Fruit fly (Drosophila melanogaster): ENCODE data around the gene CG2938.

The CG2938 gene

DNA sequence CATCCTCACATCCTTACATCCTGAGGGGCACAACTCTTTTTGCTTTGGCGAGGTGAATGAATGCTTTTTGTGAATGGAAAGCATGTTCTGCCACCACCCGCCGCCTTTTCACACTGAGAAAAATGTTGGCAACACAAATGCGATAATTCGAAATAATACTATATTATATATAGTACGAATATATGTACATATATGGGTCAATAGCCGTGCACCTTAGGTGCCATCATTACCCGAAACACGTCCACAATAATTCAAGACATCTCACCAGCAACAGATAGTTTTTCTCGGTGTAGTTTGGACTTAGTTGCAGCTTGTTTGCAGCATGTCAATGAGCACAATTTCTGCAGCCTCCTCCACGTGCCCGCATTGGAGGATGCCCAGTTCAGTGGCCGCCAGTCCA, 4.6 kb downstream of the CG2938 start:
- TF ChIP-seq esg (GFP tag; conservative IDR thresholded peaks at IDR 0.05) (0 out of 2 replicates have a peak, but pooled peaks have one; percentile 8), Ada2b (GFP tag; IDR thresholded peaks at IDR 0.05) (peak; percentile 40; the same call in 1 of the 2 replicates), phol (tag; optimal IDR thresholded peaks at IDR 0.05) (peak; percentile 42), CG5180 (GFP tag; optimal IDR thresholded peaks at IDR 0.05) (peak; percentile 7), CG1603 (tag; optimal IDR thresholded peaks at IDR 0.05) (peak; percentile 44), CG12659 (GFP tag; optimal IDR thresholded peaks at IDR 0.05) (peak; percentile 8), ken (GFP tag; IDR thresholded peaks at IDR 0.05) (0 out of 3 replicates have a peak, but pooled peaks have one; percentile 24), sens (GFP tag) (peak; percentile 14), CG17361 (GFP tag; IDR thresholded peaks at IDR 0.05) (0 out of 3 replicates have a peak, but pooled peaks have one; percentile 23), CG10209 (GFP tag; optimal IDR thresholded peaks at IDR 0.05) (peak; percentile 24), vvl (GFP tag; IDR thresholded peaks at IDR 0.05) (peak; percentile 40; the same call in 1 of the 2 replicates), CG17829 (tag; optimal IDR thresholded peaks at IDR 0.05) (peak; percentile 19), Taf1 (GFP tag; IDR thresholded peaks at IDR 0.05) (no peak), CG11093 (GFP tag; IDR thresholded peaks at IDR 0.05) (0 out of 3 replicates have a peak, but pooled peaks have one; percentile 37), Atf-2 (GFP tag; optimal IDR thresholded peaks at IDR 0.05) (no peak), nmo (GFP tag; optimal IDR thresholded peaks at IDR 0.05) (peak; percentile 28), CG30403 (GFP tag; optimal IDR thresholded peaks at IDR 0.05) (peak; percentile 16), CG8388 (GFP tag; optimal IDR thresholded peaks at IDR 0.05) (peak; percentile 28), HLH4C (GFP tag; IDR thresholded peaks at IDR 0.05; ENCODE audit: partially characterized antibody) (no peak), Dip2 (GFP tag; IDR thresholded peaks at IDR 0.05) (no peak), Sox102F (GFP tag; optimal IDR thresholded peaks at IDR 0.05) (peak; percentile 44), CG33557 (GFP tag; optimal IDR thresholded peaks at IDR 0.05) (no peak), CG8924 (tag; optimal IDR thresholded peaks at IDR 0.05) (peak; percentile 13), Bgb (GFP tag; IDR thresholded peaks at IDR 0.05; ENCODE audit: partially characterized antibody) (no peak), disco-r (GFP tag; optimal IDR thresholded peaks at IDR 0.05) (no peak), CG7839 (tag; optimal IDR thresholded peaks at IDR 0.05) (peak; percentile 45), CG16815 (GFP tag; optimal IDR thresholded peaks at IDR 0.05) (no peak), ranshi (GFP tag; IDR thresholded peaks at IDR 0.05) (0 out of 2 replicates have a peak, but pooled peaks have one; percentile 33), dmrt99B (tag; optimal IDR thresholded peaks at IDR 0.05) (peak; percentile 61), CoRest (tag; optimal IDR thresholded peaks at IDR 0.05) (peak; percentile 17), slbo (GFP tag; IDR thresholded peaks at IDR 0.05) (peak; percentile 47; the same call in 1 of the 2 replicates), CG18262 (tag; optimal IDR thresholded peaks at IDR 0.05) (peak; percentile 2), NfI (GFP tag; optimal IDR thresholded peaks at IDR 0.05) (peak; percentile 21), dysf (GFP tag; IDR thresholded peaks at IDR 0.05) (0 out of 3 replicates have a peak, but pooled peaks have one; percentile 31), bcd (GFP tag; optimal IDR thresholded peaks at IDR 0.05) (peak; percentile 17), CG6689 (GFP tag; IDR thresholded peaks at IDR 0.05) (peak; percentile 42; the same call in 1 of the 2 replicates), tgo (GFP tag; IDR thresholded peaks at IDR 0.05) (peak; percentile 25; the same call in 1 of the 3 replicates), CG15269 (tag; optimal IDR thresholded peaks at IDR 0.05) (peak; percentile 11), CG2678 (tag; optimal IDR thresholded peaks at IDR 0.05) (peak; percentile 38), sob (GFP tag; IDR thresholded peaks at IDR 0.05) (0 out of 2 replicates have a peak, but pooled peaks have one; percentile 8), Ssrp (tag; optimal IDR thresholded peaks at IDR 0.05) (peak; percentile 31), CG31441 (GFP tag; IDR thresholded peaks at IDR 0.05) (peak; percentile 45), CG1024 (GFP tag; IDR thresholded peaks at IDR 0.05) (no peak), CG4820 (GFP tag; optimal IDR thresholded peaks at IDR 0.05) (peak; percentile 5), ind (GFP tag; optimal IDR thresholded peaks at IDR 0.05) (peak; percentile 30), CG30431 (GFP tag; optimal IDR thresholded peaks at IDR 0.05) (peak; percentile 18), CG10462 (GFP tag; optimal IDR thresholded peaks at IDR 0.05) (no peak), CG9817 (tag; optimal IDR thresholded peaks at IDR 0.05) (peak; percentile 2), grau (tag; optimal IDR thresholded peaks at IDR 0.05) (peak; percentile 37), Ptx1 (GFP tag; IDR thresholded peaks at IDR 0.05) (peak; percentile 42)

Data from whole organism, embryonic.